Fruit fly (Drosophila melanogaster) Kc167 (cell line): Measurements from ENCODE around the gene CG5087.

Source experiments
- Sin3A ChIP-seq: fragments of >200 bp; optimal IDR thresholded peaks from 2 replicates; lab custom pipeline; 2018; ENCODE audit warnings: missing external identifiers
- h ChIP-seq: fragments of >200 bp; optimal IDR thresholded peaks from 3 replicates; lab custom pipeline; 2018; ENCODE audit warnings: missing external identifiers
- insv ChIP-seq: fragments of >200 bp; optimal IDR thresholded peaks from 3 replicates; lab custom pipeline; 2018; ENCODE audit warnings: missing external identifiers
- psq ChIP-seq: fragments of >200 bp; optimal IDR thresholded peaks from 2 replicates; lab custom pipeline; 2017; ENCODE audit warnings: missing external identifiers

dm6 chr3L:9025680-9026079 lies 27.7 kb downstream of the CG5087 start:
- TF ChIP-seq Sin3A (lab: Kevin White, UChicago) (no peak), psq (lab: Kevin White, UChicago) (no peak), insv (lab: Kevin White, UChicago) (no peak), h (lab: Kevin White, UChicago) (no peak)
